Worm (Caenorhabditis elegans): ENCODE results near the gene Y17D7B.4.

ce11 chrV:18748726-18749125, 27.8 kb downstream of the Y17D7B.4 start, which contains the start of gene clec-252:
- TF ChIP-seq tag-97 (GFP tag; IDR thresholded peaks at IDR 0.05) (no peak), ceh-20 (GFP tag; IDR thresholded peaks at IDR 0.05) (no peak), unc-62 (GFP tag; optimal IDR thresholded peaks at IDR 0.05 in 1 of 2) (peak in 1 of 2 experiments; percentile 41), unc-62 (tag; optimal IDR thresholded peaks at IDR 0.05) (no peak), madf-9 (GFP tag; conservative IDR thresholded peaks at IDR 0.05) (no peak), F37D6.2 (tag; optimal IDR thresholded peaks at IDR 0.05) (no peak), lin-39 (tag; optimal IDR thresholded peaks at IDR 0.05) (no peak), ama-1 (optimal IDR thresholded peaks at IDR 0.05) (no peak), ZK546.5 (tag; optimal IDR thresholded peaks at IDR 0.05) (no peak), nhr-76 (tag; optimal IDR thresholded peaks at IDR 0.05) (no peak), lir-3 (tag; optimal IDR thresholded peaks at IDR 0.05) (no peak), nhr-237 (tag; optimal IDR thresholded peaks at IDR 0.05) (no peak), hlh-11 (tag; optimal IDR thresholded peaks at IDR 0.05) (no peak)

All from whole organism, L4 larva.